Worm (Caenorhabditis elegans): ENCODE results near the gene anoh-2.

The anoh-2 gene

ce11 chrIV:14617059-14617458 is 41.0 kb upstream of the anoh-2 start:
- TF ChIP-seq nhr-11 (tag; optimal IDR thresholded peaks at IDR 0.05) = no peak
- TF ChIP-seq hlh-13 (GFP tag; optimal IDR thresholded peaks at IDR 0.05) = no peak
- TF ChIP-seq K09A11.1 (tag; optimal IDR thresholded peaks at IDR 0.05; ENCODE audit: insufficient read depth) = no peak
- no peak for TF ChIP-seq pros-1 (tag; optimal IDR thresholded peaks at IDR 0.05)
- no peak for TF ChIP-seq hlh-6 (tag; optimal IDR thresholded peaks at IDR 0.05)
- TF ChIP-seq fkh-10 (GFP tag; optimal IDR thresholded peaks at IDR 0.05) = no peak
- no peak for TF ChIP-seq sox-4 (tag; optimal IDR thresholded peaks at IDR 0.05)
- TF ChIP-seq ttx-3 (tag; optimal IDR thresholded peaks at IDR 0.05) = no peak
- no peak for TF ChIP-seq unc-55 (GFP tag; optimal IDR thresholded peaks at IDR 0.05)
- TF ChIP-seq pqm-1 (tag; optimal IDR thresholded peaks at IDR 0.05) = no peak
- no peak for TF ChIP-seq ztf-16 (tag; optimal IDR thresholded peaks at IDR 0.05)
- TF ChIP-seq odd-2 (tag; optimal IDR thresholded peaks at IDR 0.05) = no peak
- TF ChIP-seq K02D7.2 (tag; optimal IDR thresholded peaks at IDR 0.05) = no peak
- no peak for TF ChIP-seq pax-1 (tag; optimal IDR thresholded peaks at IDR 0.05)
- TF ChIP-seq npax-4 (tag; optimal IDR thresholded peaks at IDR 0.05) = no peak
- no peak for TF ChIP-seq Y22D7AL.16 (tag; optimal IDR thresholded peaks at IDR 0.05)
- no peak for TF ChIP-seq dve-1 (tag; optimal IDR thresholded peaks at IDR 0.05)
- TF ChIP-seq ceh-19 (GFP tag; optimal IDR thresholded peaks at IDR 0.05) = no peak
- TF ChIP-seq nfya-1 (tag; optimal IDR thresholded peaks at IDR 0.05) = no peak
- TF ChIP-seq ceh-6 (GFP tag; optimal IDR thresholded peaks at IDR 0.05) = no peak

ce11 chrIV:14617498-14617897 is 40.6 kb upstream of the anoh-2 start:
- TF ChIP-seq Y22D7AL.16 (tag; optimal IDR thresholded peaks at IDR 0.05) (no peak), C38D4.7 (GFP tag; optimal IDR thresholded peaks at IDR 0.05) (no peak)

ce11 chrIV:14617985-14618384 is 40.1 kb upstream of the anoh-2 start:
- TF ChIP-seq odd-2 (tag; optimal IDR thresholded peaks at IDR 0.05) (no peak), ets-4 (tag; optimal IDR thresholded peaks at IDR 0.05) (no peak)

ce11 chrIV:14618551-14618950 is 39.6 kb upstream of the anoh-2 start:
- TF ChIP-seq pag-3 (tag; optimal IDR thresholded peaks at IDR 0.05; ENCODE audit: borderline replicate concordance) = no peak
- no peak for TF ChIP-seq sox-2 (GFP tag; IDR thresholded peaks at IDR 0.05)
- TF ChIP-seq sox-4 (tag; optimal IDR thresholded peaks at IDR 0.05) = no peak
- no peak for TF ChIP-seq Y22D7AL.16 (tag; optimal IDR thresholded peaks at IDR 0.05)
- no peak for TF ChIP-seq pha-2 (tag; optimal IDR thresholded peaks at IDR 0.05)
- TF ChIP-seq ceh-2 (tag; optimal IDR thresholded peaks at IDR 0.05) = no peak
- no peak for TF ChIP-seq dve-1 (tag; optimal IDR thresholded peaks at IDR 0.05)
- no peak for TF ChIP-seq F13H6.1 (tag; optimal IDR thresholded peaks at IDR 0.05)
- no peak for TF ChIP-seq unc-55 (GFP tag; optimal IDR thresholded peaks at IDR 0.05)

ce11 chrIV:14620042-14620441 is 38.1 kb upstream of the anoh-2 start:
- TF ChIP-seq ceh-34 (tag; optimal IDR thresholded peaks at IDR 0.05) (no peak), odd-2 (tag; optimal IDR thresholded peaks at IDR 0.05) (no peak), C38D4.7 (GFP tag; optimal IDR thresholded peaks at IDR 0.05) (no peak), mec-3 (tag; optimal IDR thresholded peaks at IDR 0.05; ENCODE audit: borderline replicate concordance) (no peak), ceh-2 (tag; optimal IDR thresholded peaks at IDR 0.05) (no peak), pqm-1 (tag; optimal IDR thresholded peaks at IDR 0.05) (no peak)

- no peak for TF ChIP-seq unc-86 (tag; optimal IDR thresholded peaks at IDR 0.05)
- no peak for TF ChIP-seq pat-9 (tag; optimal IDR thresholded peaks at IDR 0.05)
- TF ChIP-seq hlh-30 (tag; optimal IDR thresholded peaks at IDR 0.05; ENCODE audit: insufficient read depth) = no peak
- TF ChIP-seq unc-42 (tag; optimal IDR thresholded peaks at IDR 0.05) = no peak
- peak; percentile 52 for TF ChIP-seq ceh-19 (GFP tag; optimal IDR thresholded peaks at IDR 0.05)
- no peak for TF ChIP-seq odd-2 (tag; optimal IDR thresholded peaks at IDR 0.05)
- TF ChIP-seq ref-2 (tag; optimal IDR thresholded peaks at IDR 0.05) = no peak
- TF ChIP-seq ama-1 (optimal IDR thresholded peaks at IDR 0.05) = no peak
- no peak for TF ChIP-seq unc-55 (GFP tag; optimal IDR thresholded peaks at IDR 0.05)
- TF ChIP-seq pha-4 (tag; optimal IDR thresholded peaks at IDR 0.05) = no peak
- no peak for TF ChIP-seq mec-3 (tag; optimal IDR thresholded peaks at IDR 0.05; ENCODE audit: borderline replicate concordance)
- no peak for TF ChIP-seq hlh-6 (tag; optimal IDR thresholded peaks at IDR 0.05)
- no peak for TF ChIP-seq F13H6.1 (tag; optimal IDR thresholded peaks at IDR 0.05)
- TF ChIP-seq sox-2 (GFP tag; IDR thresholded peaks at IDR 0.05) = no peak
- TF ChIP-seq hlh-8 (tag; optimal IDR thresholded peaks at IDR 0.05) = no peak
- no peak for TF ChIP-seq pha-2 (tag; optimal IDR thresholded peaks at IDR 0.05)
- no peak for TF ChIP-seq nhr-232 (tag; optimal IDR thresholded peaks at IDR 0.05)
- TF ChIP-seq ceh-34 (tag; optimal IDR thresholded peaks at IDR 0.05) = peak; percentile 26
- peak; percentile 3 for TF ChIP-seq syd-9 (tag; optimal IDR thresholded peaks at IDR 0.05)
- no peak for TF ChIP-seq ceh-24 (tag; optimal IDR thresholded peaks at IDR 0.05)
- TF ChIP-seq pag-3 (tag; optimal IDR thresholded peaks at IDR 0.05; ENCODE audit: borderline replicate concordance) = no peak
- TF ChIP-seq pax-1 (tag; optimal IDR thresholded peaks at IDR 0.05) = no peak
- no peak for TF ChIP-seq ceh-48 (tag; optimal IDR thresholded peaks at IDR 0.05)
- TF ChIP-seq che-1 (tag; optimal IDR thresholded peaks at IDR 0.05) = no peak
Observed at ce11 chrIV:14620543-14620942, 37.6 kb upstream of the anoh-2 start.
